Fruit fly (Drosophila melanogaster): Measurements from ENCODE around the gene Septin4.

Gene Septin4

dm6 chrX:16683765-16684164 lies 11.2 kb downstream of the Septin4 start, which contains the start of gene Axs (continued):
- TF ChIP-seq CG17186 (GFP tag; optimal IDR thresholded peaks at IDR 0.05) = peak; percentile 40
- no peak for TF ChIP-seq CG30431 (GFP tag; optimal IDR thresholded peaks at IDR 0.05)
- no peak for TF ChIP-seq ase (GFP tag; IDR thresholded peaks at IDR 0.05)
- TF ChIP-seq lola (GFP tag; optimal IDR thresholded peaks at IDR 0.05) = peak in 1 of 3 experiments; percentile 30
- no peak for TF ChIP-seq CG17359 (tag; optimal IDR thresholded peaks at IDR 0.05)
- TF ChIP-seq CG14667 (GFP tag; IDR thresholded peaks at IDR 0.05) = no peak
- no peak for TF ChIP-seq run (tag; optimal IDR thresholded peaks at IDR 0.05)
- TF ChIP-seq Bteb2 (GFP tag; optimal IDR thresholded peaks at IDR 0.05) = no peak
- no peak for TF ChIP-seq Drgx (GFP tag; IDR thresholded peaks at IDR 0.05)
- TF ChIP-seq CG7987 (GFP tag; optimal IDR thresholded peaks at IDR 0.05) = no peak
- no peak for TF ChIP-seq CG4854 (GFP tag; optimal IDR thresholded peaks at IDR 0.05)
- TF ChIP-seq Lim3 (GFP tag; IDR thresholded peaks at IDR 0.05) = no peak
- peak; percentile 31 for TF ChIP-seq sug (tag; optimal IDR thresholded peaks at IDR 0.05)
- TF ChIP-seq CG4282 (GFP tag; optimal IDR thresholded peaks at IDR 0.05) = no peak
- no peak for TF ChIP-seq fd96Cb (tag; optimal IDR thresholded peaks at IDR 0.05)
- TF ChIP-seq lov (optimal IDR thresholded peaks at IDR 0.05) = no peak
- no peak for TF ChIP-seq lov (GFP tag; IDR thresholded peaks at IDR 0.05)
- TF ChIP-seq z (GFP tag; IDR thresholded peaks at IDR 0.05) = no peak
- no peak for TF ChIP-seq NC2α (GFP tag; optimal IDR thresholded peaks at IDR 0.05)
- no peak for TF ChIP-seq CG9437 (GFP tag; optimal IDR thresholded peaks at IDR 0.05)
- TF ChIP-seq gsb (GFP tag; IDR thresholded peaks at IDR 0.05) = no peak
- TF ChIP-seq NFAT (GFP tag; IDR thresholded peaks at IDR 0.05) = peak; percentile 40; the same call in 1 of the 2 replicates
- no peak for TF ChIP-seq ind (GFP tag; optimal IDR thresholded peaks at IDR 0.05)
- TF ChIP-seq fd3F (GFP tag; optimal IDR thresholded peaks at IDR 0.05) = no peak
- TF ChIP-seq btn (GFP tag; optimal IDR thresholded peaks at IDR 0.05) = no peak
- TF ChIP-seq pita (GFP tag; optimal IDR thresholded peaks at IDR 0.05) = no peak
- peak; percentile 64 for TF ChIP-seq stwl (tag; optimal IDR thresholded peaks at IDR 0.05)
- no peak for TF ChIP-seq B-H2 (GFP tag; optimal IDR thresholded peaks at IDR 0.05)
- TF ChIP-seq Atf3 (GFP tag; optimal IDR thresholded peaks at IDR 0.05) = peak; percentile 51
- TF ChIP-seq CG13296 (GFP tag; optimal IDR thresholded peaks at IDR 0.05) = no peak
- no peak for TF ChIP-seq CG10565 (GFP tag; optimal IDR thresholded peaks at IDR 0.05)
- TF ChIP-seq CG5953 (GFP tag; IDR thresholded peaks at IDR 0.05) = no peak
- 0 out of 3 replicates have a peak, but pooled peaks have one; percentile 35 for TF ChIP-seq CG34224 (GFP tag; IDR thresholded peaks at IDR 0.05; ENCODE audit: partially characterized antibody)
- TF ChIP-seq Deaf1 (tag; optimal IDR thresholded peaks at IDR 0.05) = no peak
- no peak for TF ChIP-seq CG14965 (GFP tag; optimal IDR thresholded peaks at IDR 0.05; ENCODE audit: borderline replicate concordance)
- TF ChIP-seq dm (GFP tag; optimal IDR thresholded peaks at IDR 0.05) = peak; percentile 40
- peak; percentile 34 for TF ChIP-seq NC2β (GFP tag; optimal IDR thresholded peaks at IDR 0.05)
- peak; percentile 56 for TF ChIP-seq lilli (GFP tag; optimal IDR thresholded peaks at IDR 0.05)
- peak; percentile 0 for TF ChIP-seq CG9817 (tag; optimal IDR thresholded peaks at IDR 0.05)
- no peak for TF ChIP-seq D19B (GFP tag; optimal IDR thresholded peaks at IDR 0.05)
- TF ChIP-seq vnd (GFP tag; IDR thresholded peaks at IDR 0.05; ENCODE audit: partially characterized antibody) = peak; percentile 58; the same call in 2 of the 3 replicates
- TF ChIP-seq CG18476 (GFP tag; optimal IDR thresholded peaks at IDR 0.05) = no peak
- TF ChIP-seq CkIIα-i1 (GFP tag; IDR thresholded peaks at IDR 0.05) = no peak
- peak; percentile 85 for TF ChIP-seq CG8290 (GFP tag; optimal IDR thresholded peaks at IDR 0.05)
- peak; percentile 54 to 87 for TF ChIP-seq CG8290 (tag; optimal IDR thresholded peaks at IDR 0.05)
- no peak for TF ChIP-seq Fer1 (GFP tag; optimal IDR thresholded peaks at IDR 0.05)
- peak; percentile 61 for TF ChIP-seq trem (tag; optimal IDR thresholded peaks at IDR 0.05)
- TF ChIP-seq eve (GFP tag; optimal IDR thresholded peaks at IDR 0.05) = no peak
- no peak for TF ChIP-seq fd102C (GFP tag; optimal IDR thresholded peaks at IDR 0.05)
- TF ChIP-seq Antp (GFP tag; optimal IDR thresholded peaks at IDR 0.05) = peak; percentile 45
- TF ChIP-seq GATAe (GFP tag; conservative IDR thresholded peaks at IDR 0.05) = no peak
- TF ChIP-seq CG3065 (GFP tag; optimal IDR thresholded peaks at IDR 0.05) = no peak

Measured in whole organism, embryonic.